Fruit fly (Drosophila melanogaster): Measurements from ENCODE around the gene Adss.

Gene Adss

dm6 chr3R:20829416-20830131, 806 bp downstream of the Adss start:
- TF ChIP-seq inv (GFP tag; IDR thresholded peaks at IDR 0.05; ENCODE audit: partially characterized antibody) (no peak), Neu2 (GFP tag; optimal IDR thresholded peaks at IDR 0.05; ENCODE audit: borderline replicate concordance) (no peak), BEAF-32 (GFP tag; optimal IDR thresholded peaks at IDR 0.05) (no peak), Hmx (GFP tag; optimal IDR thresholded peaks at IDR 0.05) (no peak), CG5245 (GFP tag; optimal IDR thresholded peaks at IDR 0.05) (no peak), HLH4C (GFP tag; IDR thresholded peaks at IDR 0.05; ENCODE audit: partially characterized antibody) (no peak), CG15479 (GFP tag; optimal IDR thresholded peaks at IDR 0.05) (peak; percentile 79), Fer1 (GFP tag; optimal IDR thresholded peaks at IDR 0.05) (peak; percentile 10), Mrtf (GFP tag; IDR thresholded peaks at IDR 0.05) (no peak), H2.0 (GFP tag; IDR thresholded peaks at IDR 0.05) (no peak), mld (GFP tag; IDR thresholded peaks at IDR 0.05; ENCODE audit: partially characterized antibody) (no peak), Xbp1 (GFP tag; optimal IDR thresholded peaks at IDR 0.05) (no peak), Vsx1 (GFP tag; optimal IDR thresholded peaks at IDR 0.05) (no peak), CG2202 (tag; optimal IDR thresholded peaks at IDR 0.05) (no peak), HLHmδ (GFP tag; optimal IDR thresholded peaks at IDR 0.05) (peak; percentile 81), gsb-n (tag; optimal IDR thresholded peaks at IDR 0.05) (no peak), Gug (GFP tag; IDR thresholded peaks at IDR 0.05) (peak; percentile 14; the same call in 1 of the 4 replicates), esg (GFP tag; conservative IDR thresholded peaks at IDR 0.05) (peak; percentile 27), hb (GFP tag; IDR thresholded peaks at IDR 0.05; ENCODE audit: partially characterized antibody) (no peak), CG12659 (GFP tag; optimal IDR thresholded peaks at IDR 0.05) (peak; percentile 33), chm (GFP tag; IDR thresholded peaks at IDR 0.05) (no peak; the same call in 1 of the 2 replicates), CG3838 (GFP tag; optimal IDR thresholded peaks at IDR 0.05) (no peak), CG11456 (GFP tag; IDR thresholded peaks at IDR 0.05) (no peak), CG3726 (GFP tag; IDR thresholded peaks at IDR 0.05) (no peak), CG12155 (GFP tag; optimal IDR thresholded peaks at IDR 0.05) (no peak), btn (GFP tag; optimal IDR thresholded peaks at IDR 0.05) (no peak), CG33557 (GFP tag; optimal IDR thresholded peaks at IDR 0.05) (no peak), sc (optimal IDR thresholded peaks at IDR 0.05) (no peak), sc (GFP tag; optimal IDR thresholded peaks at IDR 0.05) (no peak), CG10267 (tag; optimal IDR thresholded peaks at IDR 0.05) (peak; percentile 12), so (GFP tag; IDR thresholded peaks at IDR 0.05) (peak; percentile 41; the same call in 1 of the 3 replicates), Optix (GFP tag; IDR thresholded peaks at IDR 0.05) (no peak), CG17802 (tag; optimal IDR thresholded peaks at IDR 0.05) (no peak), Nf-YC (tag; optimal IDR thresholded peaks at IDR 0.05) (peak; percentile 29), salm (tag; optimal IDR thresholded peaks at IDR 0.05) (no peak), stc (GFP tag; IDR thresholded peaks at IDR 0.05) (no peak), bsh (GFP tag; optimal IDR thresholded peaks at IDR 0.05) (no peak), CG8290 (GFP tag; optimal IDR thresholded peaks at IDR 0.05) (no peak), CG8290 (tag; optimal IDR thresholded peaks at IDR 0.05) (peak in 1 of 2 experiments; percentile 86), sd (tag; optimal IDR thresholded peaks at IDR 0.05) (peak; percentile 79), CG5953 (GFP tag; IDR thresholded peaks at IDR 0.05) (no peak), fd3F (GFP tag; optimal IDR thresholded peaks at IDR 0.05) (no peak), D (optimal IDR thresholded peaks at IDR 0.05) (no peak), D (GFP tag; optimal IDR thresholded peaks at IDR 0.05) (peak; percentile 9), hbn (GFP tag; IDR thresholded peaks at IDR 0.05; ENCODE audit: partially characterized antibody) (0 out of 2 replicates have a peak, but pooled peaks have one; percentile 37), pita (GFP tag; optimal IDR thresholded peaks at IDR 0.05) (no peak), gcm2 (GFP tag; optimal IDR thresholded peaks at IDR 0.05) (no peak), Dad (GFP tag; optimal IDR thresholded peaks at IDR 0.05) (no peak), Atf6 (GFP tag; IDR thresholded peaks at IDR 0.05) (peak; percentile 30; the same call in 1 of the 2 replicates), abd-A (tag; optimal IDR thresholded peaks at IDR 0.05) (no peak)
